Worm (Caenorhabditis elegans) whole organism, L4 larva: Measurements from ENCODE around the gene C24H11.5.

Source experiments
- F49E8.2 ChIP-seq: sonication (generic microtip); optimal IDR thresholded peaks from 2 replicates; lab custom pipeline; 2016; ENCODE audit warnings: missing compliant biosample characterization, mild to moderate bottlenecking, missing genetic modification characterization, borderline replicate concordance
- R02D3.7 ChIP-seq: fragments of 150-350 bp; sonication (generic microtip); optimal IDR thresholded peaks from 3 replicates; lab custom pipeline; 2014; ENCODE audit warnings: missing biosample characterization, missing genetic modification characterization
- T26A8.4 ChIP-seq: fragments of 200-800 bp; sonication (Bioruptor generic); IDR thresholded peaks from 2 replicates; pipeline ENCODE4 v1.3.6; 2022; ENCODE audit warnings: missing genetic modification characterization, missing compliant biosample characterization
- arid-1 ChIP-seq: fragments of 200-800 bp; sonication (Bioruptor generic); conservative IDR thresholded peaks from 2 replicates; pipeline ENCODE4 v1.3.6; 2022; ENCODE audit warnings: missing genetic modification reagents, missing genetic modification characterization, missing compliant biosample characterization
- hlh-30 ChIP-seq: sonication (generic microtip); optimal IDR thresholded peaks from 2 replicates; lab custom pipeline; 2017; ENCODE audit warnings: antibody characterized with exemption, mild to moderate bottlenecking, missing genetic modification characterization, missing compliant biosample characterization; ENCODE audit not compliant: insufficient read depth
- lim-7 ChIP-seq: fragments of 200-800 bp; sonication (Bioruptor generic); IDR thresholded peaks from 2 replicates; pipeline ENCODE4 v1.3.6; 2022; ENCODE audit warnings: missing genetic modification characterization, missing compliant biosample characterization
- lsy-2 ChIP-seq, 2 experiments: fragments of 150-350 bp in 1 of 2; sonication (generic microtip) in 1 of 2; optimal IDR thresholded peaks; 2 replicates each; lab custom pipeline; 2014 to 2017; ENCODE audit warnings: missing biosample characterization in 2 of 2, missing genetic modification characterization in 2 of 2
- nhr-10 ChIP-seq: fragments of 150-350 bp; optimal IDR thresholded peaks from 2 replicates; lab custom pipeline; 2014; ENCODE audit warnings: missing biosample characterization, missing genetic modification characterization
- nhr-11 ChIP-seq: fragments of 150-350 bp; optimal IDR thresholded peaks from 2 replicates; lab custom pipeline; 2014; ENCODE audit warnings: missing biosample characterization, missing genetic modification characterization
- nhr-28 ChIP-seq: fragments of 150-350 bp; optimal IDR thresholded peaks from 2 replicates; lab custom pipeline; 2014; ENCODE audit warnings: missing biosample characterization, missing genetic modification characterization
- nhr-77 ChIP-seq: fragments of 150-350 bp; optimal IDR thresholded peaks from 2 replicates; lab custom pipeline; 2014; ENCODE audit warnings: missing biosample characterization, missing genetic modification characterization
- pha-4 ChIP-seq, 2 experiments: fragments of 150-350 bp in 1 of 2; fragments of 200-800 bp in 1 of 2; sonication (Bioruptor generic) in 1 of 2; IDR thresholded peaks in 1 of 2; optimal IDR thresholded peaks in 1 of 2; 2 replicates each; pipeline versions ENCODE4 v1.3.6 to Lab custom; 2014 to 2022; ENCODE audit warnings: missing genetic modification characterization in 2 of 2, missing genetic modification reagents in 2 of 2, missing biosample characterization in 1 of 2, missing compliant biosample characterization in 1 of 2
- unc-39 ChIP-seq: sonication (generic microtip); optimal IDR thresholded peaks from 2 replicates; lab custom pipeline; 2017; ENCODE audit warnings: missing biosample characterization, missing genetic modification characterization
- vab-7 ChIP-seq: fragments of 200-800 bp; sonication (Bioruptor generic); IDR thresholded peaks from 2 replicates; pipeline ENCODE4 v1.3.6; 2022; ENCODE audit warnings: missing genetic modification reagents, missing genetic modification characterization, missing compliant biosample characterization

DNA sequence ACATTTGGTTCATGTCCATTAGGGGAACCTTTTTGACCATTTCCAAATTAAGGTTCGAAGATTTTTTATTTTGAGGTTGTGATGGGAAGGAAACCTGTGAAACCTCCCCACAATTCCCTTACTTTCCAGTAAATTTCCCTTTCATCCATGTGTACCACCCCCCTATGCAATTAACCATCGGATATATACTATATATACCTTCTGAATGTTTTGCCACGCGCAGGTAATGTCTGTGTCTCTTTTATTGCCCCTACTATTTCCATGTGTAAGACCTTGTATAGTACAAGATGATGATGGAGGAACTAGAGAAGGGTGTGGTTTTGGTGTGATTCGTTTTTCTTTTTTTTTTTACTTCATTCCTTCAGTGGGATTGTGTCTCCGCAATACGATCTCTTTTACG is 34.6 kb downstream of the C24H11.5 start:
- no peak for TF ChIP-seq R02D3.7 (tag; lab: Kevin White, UChicago)
- no peak for TF ChIP-seq pha-4 (GFP tag; IDR thresholded peaks at IDR 0.05; lab: Robert Waterston, UW)
- TF ChIP-seq pha-4 (tag; optimal IDR thresholded peaks at IDR 0.05; lab: Kevin White, UChicago), result no peak
- no peak for TF ChIP-seq F49E8.2 (tag; lab: Kevin White, UChicago)
- no peak for TF ChIP-seq nhr-77 (tag; lab: Kevin White, UChicago)
- no peak for TF ChIP-seq lim-7 (GFP tag; lab: Robert Waterston, UW)
- no peak for TF ChIP-seq unc-39 (tag; lab: Kevin White, UChicago)
- TF ChIP-seq nhr-10 (tag; lab: Kevin White, UChicago), result no peak
- TF ChIP-seq vab-7 (GFP tag; lab: Robert Waterston, UW), result no peak
- no peak for TF ChIP-seq arid-1 (GFP tag; lab: Robert Waterston, UW)
- TF ChIP-seq nhr-11 (tag; lab: Kevin White, UChicago), result no peak
- no peak for TF ChIP-seq lsy-2 (tag; optimal IDR thresholded peaks at IDR 0.05; lab: Kevin White, UChicago)
- TF ChIP-seq T26A8.4, result no peak
- TF ChIP-seq hlh-30 (tag; lab: Kevin White, UChicago), result no peak
- peak; percentile 17 for TF ChIP-seq nhr-28 (tag; lab: Kevin White, UChicago)
